Fruit fly (Drosophila melanogaster): ENCODE results near the gene CG9776.
A peak's percentile ranks its signal among the peaks of the same experiment; 100 is the strongest.

- TF ChIP-seq rgr (GFP tag; optimal IDR thresholded peaks at IDR 0.05): no peak
- TF ChIP-seq sv (GFP tag; optimal IDR thresholded peaks at IDR 0.05): no peak
- no peak for TF ChIP-seq Myc (optimal IDR thresholded peaks at IDR 0.05)
- no peak for TF ChIP-seq ey (GFP tag; optimal IDR thresholded peaks at IDR 0.05)
- no peak for TF ChIP-seq usp (GFP tag; optimal IDR thresholded peaks at IDR 0.05)
- no peak for TF ChIP-seq foxo (GFP tag; optimal IDR thresholded peaks at IDR 0.05)
- no peak for TF ChIP-seq pan (optimal IDR thresholded peaks at IDR 0.05)
- TF ChIP-seq psq (GFP tag; optimal IDR thresholded peaks at IDR 0.05): no peak
- no peak for TF ChIP-seq CG9705 (GFP tag; optimal IDR thresholded peaks at IDR 0.05)
- no peak for TF ChIP-seq woc (GFP tag; optimal IDR thresholded peaks at IDR 0.05)
- no peak for TF ChIP-seq N (GFP tag; optimal IDR thresholded peaks at IDR 0.05)
- TF ChIP-seq Mio (GFP tag; optimal IDR thresholded peaks at IDR 0.05): no peak
- peak; percentile 38 for TF ChIP-seq Hr83 (GFP tag; optimal IDR thresholded peaks at IDR 0.05; ENCODE audit: poor library complexity, severe bottlenecking)
Measured at dm6 chr3R:4360668-4361110, 26.8 kb upstream of the CG9776 start.
